Fruit fly (Drosophila melanogaster) whole organism, embryonic: ENCODE data around the gene CG5727.
A peak's percentile ranks its signal among the peaks of the same experiment; 100 is the strongest.

Experiments used
- CG10209 ChIP-seq: fragments of 200-800 bp; sonication (Bioruptor generic); optimal IDR thresholded peaks from 3 replicates; lab custom pipeline; 2017; ENCODE audit warnings: missing biosample characterization, mild to moderate bottlenecking, missing genetic modification characterization, missing genetic modification reagents
- Eip74EF ChIP-seq, 2 experiments: fragments of 200-800 bp in 1 of 2; fragments of >200 bp in 1 of 2; sonication (Bioruptor generic) in 1 of 2; optimal IDR thresholded peaks; 2 replicates each; lab custom pipeline; 2017 to 2019; ENCODE audit warnings: missing biosample characterization in 2 of 2, missing genetic modification characterization in 2 of 2, mild to moderate bottlenecking in 1 of 2, moderate library complexity in 1 of 2
- MBD-R2 ChIP-seq: fragments of 200-800 bp; sonication (Bioruptor generic); IDR thresholded peaks from 2 replicates; pipeline ENCODE4 v1.3.6; 2022; ENCODE audit warnings: missing biosample characterization, missing genetic modification characterization
- Pdp1 ChIP-seq, 2 experiments: fragments of 200-800 bp; sonication (Bioruptor generic); optimal IDR thresholded peaks; 3 replicates each; lab custom pipeline; 2016; ENCODE audit warnings: missing biosample characterization in 2 of 2, missing genetic modification characterization in 2 of 2, mild to moderate bottlenecking in 1 of 2, moderate library complexity in 1 of 2
- pho ChIP-seq: fragments of 200-800 bp; sonication (Bioruptor generic); optimal IDR thresholded peaks from 2 replicates; lab custom pipeline; 2016; ENCODE audit warnings: missing biosample characterization, missing genetic modification characterization
- sisA ChIP-seq: fragments of 200-800 bp; sonication (Bioruptor generic); IDR thresholded peaks from 2 replicates; pipeline ENCODE4 v1.3.6; 2022; ENCODE audit warnings: missing biosample characterization, missing genetic modification characterization

DNA sequence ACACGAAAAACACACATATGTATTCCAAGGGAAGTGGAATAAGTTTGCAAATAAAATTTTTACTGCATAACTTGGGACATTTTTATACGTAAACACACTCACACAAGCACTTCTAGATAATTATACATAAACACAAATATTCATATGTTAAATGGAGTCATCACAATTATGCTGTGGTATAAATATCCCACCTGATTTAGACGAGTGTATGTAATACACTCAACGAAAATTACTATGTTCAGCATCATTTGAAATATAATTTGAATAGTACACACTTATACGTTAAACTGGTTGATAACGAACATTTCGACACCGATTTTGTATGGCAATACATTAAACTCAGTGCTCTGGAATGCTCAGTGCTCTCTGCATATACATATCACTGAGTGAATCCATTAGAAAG, 20.6 kb upstream of the CG5727 start:
- TF ChIP-seq CG10209 (GFP tag; lab: Kevin White, UChicago) (no peak), MBD-R2 (no peak), Pdp1 (GFP tag; optimal IDR thresholded peaks at IDR 0.05; lab: Kevin White, UChicago) (peak in 1 of 2 experiments; percentile 28), sisA (GFP tag; lab: Robert Waterston, UW) (no peak), Eip74EF (GFP tag; optimal IDR thresholded peaks at IDR 0.05; lab: Kevin White, UChicago) (no peak), pho (GFP tag; lab: Kevin White, UChicago) (no peak)
